Fruit fly (Drosophila melanogaster): Measurements from ENCODE around the gene Dnali1.

- no peak for TF ChIP-seq Sin3A (optimal IDR thresholded peaks at IDR 0.05)
- TF ChIP-seq Myc (optimal IDR thresholded peaks at IDR 0.05): no peak
- no peak for TF ChIP-seq psq (optimal IDR thresholded peaks at IDR 0.05)
- no peak for TF ChIP-seq ttk (optimal IDR thresholded peaks at IDR 0.05)
- TF ChIP-seq h (optimal IDR thresholded peaks at IDR 0.05): no peak
- TF ChIP-seq insv (optimal IDR thresholded peaks at IDR 0.05): no peak
Measured at dm6 chr3R:11888038-11888567, 5.0 kb downstream of the Dnali1 start.
